Fruit fly (Drosophila melanogaster): ENCODE data around the gene spir.

The spir gene

dm6 chr2L:20349671-20350539 is 38.9 kb downstream of the spir start, which contains the start of the genes La and RtGEF (continued):
- TF ChIP-seq Sry-β (GFP tag; optimal IDR thresholded peaks at IDR 0.05) (peak; percentile 89), Blimp-1 (GFP tag; optimal IDR thresholded peaks at IDR 0.05) (peak; percentile 8), sima (GFP tag; optimal IDR thresholded peaks at IDR 0.05) (no peak), CG1602 (GFP tag; optimal IDR thresholded peaks at IDR 0.05) (peak; percentile 47), CG9215 (GFP tag; IDR thresholded peaks at IDR 0.05) (0 out of 2 replicates have a peak, but pooled peaks have one; percentile 45), Dll (GFP tag; IDR thresholded peaks at IDR 0.05; ENCODE audit: partially characterized antibody) (peak; percentile 93), scrt (GFP tag; optimal IDR thresholded peaks at IDR 0.05) (peak; percentile 22), Bdp1 (GFP tag; optimal IDR thresholded peaks at IDR 0.05) (peak; percentile 12), tx (GFP tag; optimal IDR thresholded peaks at IDR 0.05) (peak; percentile 44), CG11723 (GFP tag; optimal IDR thresholded peaks at IDR 0.05) (peak; percentile 16), CG6683 (GFP tag; optimal IDR thresholded peaks at IDR 0.05) (no peak), amos (GFP tag; IDR thresholded peaks at IDR 0.05; ENCODE audit: partially characterized antibody) (peak; percentile 97), Trl (optimal IDR thresholded peaks at IDR 0.05) (no peak), Trl (GFP tag; optimal IDR thresholded peaks at IDR 0.05) (peak; percentile 35), CG1647 (GFP tag; optimal IDR thresholded peaks at IDR 0.05) (peak; percentile 30), CG7372 (GFP tag; IDR thresholded peaks at IDR 0.05) (no peak), CG18476 (GFP tag; optimal IDR thresholded peaks at IDR 0.05) (peak; percentile 61), rib (GFP tag; IDR thresholded peaks at IDR 0.05) (peak; percentile 14; the same call in 1 of the 2 replicates), MBD-R2 (GFP tag; IDR thresholded peaks at IDR 0.05) (peak; percentile 53), lab (GFP tag; optimal IDR thresholded peaks at IDR 0.05) (peak; percentile 43), Opbp (GFP tag; IDR thresholded peaks at IDR 0.05; ENCODE audit: partially characterized antibody) (peak; percentile 97), zfh2 (GFP tag; optimal IDR thresholded peaks at IDR 0.05) (peak; percentile 63), CG14441 (GFP tag; IDR thresholded peaks at IDR 0.05) (no peak), CG17385 (GFP tag; optimal IDR thresholded peaks at IDR 0.05) (peak; percentile 17), CG9797 (GFP tag; optimal IDR thresholded peaks at IDR 0.05) (peak; percentile 19), Fer1 (GFP tag; optimal IDR thresholded peaks at IDR 0.05) (peak; percentile 27), CG15269 (tag; optimal IDR thresholded peaks at IDR 0.05) (peak; percentile 15), CG10979 (tag; optimal IDR thresholded peaks at IDR 0.05) (peak; percentile 8), ken (GFP tag; IDR thresholded peaks at IDR 0.05) (peak; percentile 47; the same call in 2 of the 3 replicates), Ssrp (tag; optimal IDR thresholded peaks at IDR 0.05) (peak; percentile 10), CG32772 (GFP tag; IDR thresholded peaks at IDR 0.05) (0 out of 2 replicates have a peak, but pooled peaks have one; percentile 15), CG4360 (GFP tag; IDR thresholded peaks at IDR 0.05) (no peak), CG12299 (tag; optimal IDR thresholded peaks at IDR 0.05) (no peak), row (GFP tag; IDR thresholded peaks at IDR 0.05) (peak; percentile 91), chinmo (GFP tag; IDR thresholded peaks at IDR 0.05; ENCODE audit: partially characterized antibody) (peak; percentile 98), CG10462 (GFP tag; optimal IDR thresholded peaks at IDR 0.05) (peak; percentile 10), CG3726 (GFP tag; IDR thresholded peaks at IDR 0.05) (no peak), Optix (GFP tag; IDR thresholded peaks at IDR 0.05) (0 out of 3 replicates have a peak, but pooled peaks have one; percentile 18), dmrt99B (tag; optimal IDR thresholded peaks at IDR 0.05) (peak; percentile 25), NC2β (GFP tag; optimal IDR thresholded peaks at IDR 0.05) (no peak), CkIIα-i1 (GFP tag; IDR thresholded peaks at IDR 0.05) (no peak), Six4 (GFP tag; optimal IDR thresholded peaks at IDR 0.05) (no peak), ERR (GFP tag; optimal IDR thresholded peaks at IDR 0.05) (peak; percentile 2), CG8089 (GFP tag; optimal IDR thresholded peaks at IDR 0.05) (peak; percentile 22), CG8281 (tag; optimal IDR thresholded peaks at IDR 0.05) (no peak), Kr (GFP tag; optimal IDR thresholded peaks at IDR 0.05) (no peak), CG34224 (GFP tag; IDR thresholded peaks at IDR 0.05; ENCODE audit: partially characterized antibody) (peak; percentile 88), CG10654 (GFP tag; optimal IDR thresholded peaks at IDR 0.05) (peak; percentile 7)

Data from whole organism, embryonic.